Fruit fly (Drosophila melanogaster): Measurements from ENCODE around the gene mRpL2.

mRpL2 gene

dm6 chr3L:11096195-11096908, 24.3 kb upstream of the mRpL2 start, which contains the start of the genes CG46439, Iyd and CG33947 (continued):
- TF ChIP-seq CG3995 (GFP tag; optimal IDR thresholded peaks at IDR 0.05): peak; percentile 2
- peak; percentile 32 for TF ChIP-seq CG9797 (GFP tag; optimal IDR thresholded peaks at IDR 0.05)
- no peak for TF ChIP-seq jigr1 (GFP tag; IDR thresholded peaks at IDR 0.05)
- no peak for TF ChIP-seq br (optimal IDR thresholded peaks at IDR 0.05)
- no peak for TF ChIP-seq Ets65A (GFP tag)
- TF ChIP-seq run (tag; optimal IDR thresholded peaks at IDR 0.05): no peak
- no peak for TF ChIP-seq CG15479 (GFP tag; optimal IDR thresholded peaks at IDR 0.05)
- peak; percentile 10 for TF ChIP-seq Dek (tag; optimal IDR thresholded peaks at IDR 0.05)
- TF ChIP-seq slou (GFP tag; optimal IDR thresholded peaks at IDR 0.05): no peak
- no peak for TF ChIP-seq CG3163 (GFP tag; optimal IDR thresholded peaks at IDR 0.05)
- TF ChIP-seq Sox102F (GFP tag; optimal IDR thresholded peaks at IDR 0.05): no peak
- TF ChIP-seq CG1529 (GFP tag; optimal IDR thresholded peaks at IDR 0.05): no peak
- TF ChIP-seq CG10654 (GFP tag; optimal IDR thresholded peaks at IDR 0.05): no peak
- TF ChIP-seq esg (GFP tag; conservative IDR thresholded peaks at IDR 0.05): no peak
- no peak for TF ChIP-seq stc (GFP tag; IDR thresholded peaks at IDR 0.05)
- TF ChIP-seq CG7745 (tag; optimal IDR thresholded peaks at IDR 0.05): no peak
- TF ChIP-seq CG16813 (GFP tag; IDR thresholded peaks at IDR 0.05; ENCODE audit: partially characterized antibody): 0 out of 3 replicates have a peak, but pooled peaks have one; percentile 16
- no peak for TF ChIP-seq ham (GFP tag; IDR thresholded peaks at IDR 0.05)
- peak; percentile 40; the same call in 1 of the 2 replicates for TF ChIP-seq unc-4 (GFP tag; IDR thresholded peaks at IDR 0.05; ENCODE audit: partially characterized antibody)
- TF ChIP-seq CG34422 (GFP tag; IDR thresholded peaks at IDR 0.05): no peak; the same call in 2 of the 3 replicates
- no peak for TF ChIP-seq CG4404 (GFP tag; IDR thresholded peaks at IDR 0.05)
- no peak for TF ChIP-seq D (optimal IDR thresholded peaks at IDR 0.05)
- TF ChIP-seq D (GFP tag; optimal IDR thresholded peaks at IDR 0.05): no peak
- no peak for TF ChIP-seq ranshi (GFP tag; IDR thresholded peaks at IDR 0.05)
- TF ChIP-seq trh (GFP tag; optimal IDR thresholded peaks at IDR 0.05): no peak
- no peak for TF ChIP-seq fd3F (GFP tag; optimal IDR thresholded peaks at IDR 0.05)
- no peak for TF ChIP-seq dysf (GFP tag; IDR thresholded peaks at IDR 0.05)
- TF ChIP-seq corto (GFP tag; optimal IDR thresholded peaks at IDR 0.05): peak; percentile 16
- TF ChIP-seq Fer2 (tag; optimal IDR thresholded peaks at IDR 0.05): no peak
- TF ChIP-seq CG34224 (GFP tag; IDR thresholded peaks at IDR 0.05; ENCODE audit: partially characterized antibody): peak; percentile 56; the same call in 2 of the 3 replicates
- no peak for TF ChIP-seq crc (GFP tag; optimal IDR thresholded peaks at IDR 0.05)
- TF ChIP-seq YL-1 (GFP tag; optimal IDR thresholded peaks at IDR 0.05): no peak
- 0 out of 3 replicates have a peak, but pooled peaks have one; percentile 17 for TF ChIP-seq CG17361 (GFP tag; IDR thresholded peaks at IDR 0.05)
- TF ChIP-seq vnd (GFP tag; IDR thresholded peaks at IDR 0.05; ENCODE audit: partially characterized antibody): no peak
- no peak for TF ChIP-seq CG32772 (GFP tag; IDR thresholded peaks at IDR 0.05)
- TF ChIP-seq Hey (tag; optimal IDR thresholded peaks at IDR 0.05): no peak
- no peak for TF ChIP-seq dm (GFP tag; optimal IDR thresholded peaks at IDR 0.05)
- TF ChIP-seq bigmax (GFP tag; optimal IDR thresholded peaks at IDR 0.05): no peak
- no peak for TF ChIP-seq inv (GFP tag; IDR thresholded peaks at IDR 0.05; ENCODE audit: partially characterized antibody)
- TF ChIP-seq CG12659 (GFP tag; optimal IDR thresholded peaks at IDR 0.05): peak; percentile 46
- peak; percentile 20 for TF ChIP-seq BtbVII (GFP tag; optimal IDR thresholded peaks at IDR 0.05)
- peak; percentile 35; the same call in 1 of the 3 replicates for TF ChIP-seq row (GFP tag; IDR thresholded peaks at IDR 0.05)
- no peak for TF ChIP-seq CG6854 (GFP tag; optimal IDR thresholded peaks at IDR 0.05)
- TF ChIP-seq Bdp1 (GFP tag; optimal IDR thresholded peaks at IDR 0.05): no peak
- TF ChIP-seq sim (GFP tag; IDR thresholded peaks at IDR 0.05): no peak
- no peak for TF ChIP-seq luna (GFP tag; optimal IDR thresholded peaks at IDR 0.05)
- no peak for TF ChIP-seq CG14014 (GFP tag; IDR thresholded peaks at IDR 0.05)
- TF ChIP-seq gcm2 (GFP tag; optimal IDR thresholded peaks at IDR 0.05): no peak
- TF ChIP-seq CG7928 (GFP tag; optimal IDR thresholded peaks at IDR 0.05): no peak
- TF ChIP-seq tio (GFP tag; optimal IDR thresholded peaks at IDR 0.05): no peak
- TF ChIP-seq z (GFP tag; IDR thresholded peaks at IDR 0.05): no peak

All from whole organism, embryonic.